Worm (Caenorhabditis elegans) whole organism, young adult: ENCODE data around the gene maoc-1.

ENCODE experiments used
- B0336.3 ChIP-seq: fragments of 200-800 bp; sonication (Bioruptor generic); IDR thresholded peaks from 2 replicates; pipeline ENCODE4 v1.3.6; 2022; ENCODE audit warnings: missing genetic modification characterization, missing compliant biosample characterization
- F49E8.2 ChIP-seq: sonication (generic microtip); optimal IDR thresholded peaks from 3 replicates; lab custom pipeline; 2017; ENCODE audit warnings: missing genetic modification characterization, mild to moderate bottlenecking, missing compliant biosample characterization, antibody characterized with exemption, moderate library complexity; ENCODE audit not compliant: insufficient read depth
- ZK185.1 ChIP-seq: sonication (generic microtip); optimal IDR thresholded peaks from 2 replicates; lab custom pipeline; 2016; ENCODE audit warnings: mild to moderate bottlenecking, missing genetic modification characterization, missing compliant biosample characterization; ENCODE audit not compliant: poor library complexity, severe bottlenecking
- hlh-26 ChIP-seq: fragments of 200-800 bp; sonication (Bioruptor generic); conservative IDR thresholded peaks from 2 replicates; pipeline ENCODE4 v1.3.6; 2022; ENCODE audit warnings: missing genetic modification reagents, missing genetic modification characterization, missing compliant biosample characterization
- nhr-80 ChIP-seq: sonication (generic microtip); optimal IDR thresholded peaks from 2 replicates; lab custom pipeline; 2016; ENCODE audit warnings: missing genetic modification characterization, missing compliant biosample characterization
- pha-4 ChIP-seq: fragments of 150-350 bp; sonication (generic microtip); optimal IDR thresholded peaks from 2 replicates; lab custom pipeline; 2014; ENCODE audit warnings: missing biosample characterization, missing genetic modification reagents, missing genetic modification characterization
- unc-62 ChIP-seq: fragments of 150-350 bp; optimal IDR thresholded peaks from 2 replicates; lab custom pipeline; 2014; ENCODE audit warnings: missing biosample characterization, missing genetic modification reagents, missing genetic modification characterization

DNA sequence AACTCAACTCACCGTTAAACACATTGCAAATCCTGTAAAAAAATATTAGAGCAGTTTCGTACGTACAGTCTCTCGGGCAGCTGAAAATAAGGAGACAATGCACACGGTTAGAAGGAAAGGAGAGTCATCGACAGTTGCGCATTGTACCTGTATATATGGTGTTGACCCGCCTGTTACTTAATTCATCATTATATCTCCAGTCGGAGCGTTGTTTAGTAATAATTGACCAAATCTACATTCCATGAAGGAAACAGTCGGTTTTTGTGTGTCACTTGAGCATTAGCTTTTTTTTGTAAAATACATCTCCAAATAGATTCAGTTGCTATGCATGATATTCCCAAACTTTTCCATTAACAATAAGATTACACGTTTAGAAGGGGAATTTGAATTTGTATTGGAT lies 34.6 kb upstream of the maoc-1 start, which contains the start of gene C27H5.12:
- no peak for TF ChIP-seq nhr-80 (tag; lab: Kevin White, UChicago)
- TF ChIP-seq ZK185.1 = no peak
- no peak for TF ChIP-seq B0336.3 (GFP tag; lab: Robert Waterston, UW)
- TF ChIP-seq F49E8.2 (tag; lab: Kevin White, UChicago) = no peak
- no peak for TF ChIP-seq pha-4 (tag; lab: Kevin White, UChicago)
- no peak for TF ChIP-seq unc-62 (GFP tag; lab: Kevin White, UChicago)
- TF ChIP-seq hlh-26 (GFP tag; lab: Robert Waterston, UW) = no peak
